Fruit fly (Drosophila melanogaster): ENCODE results near the gene CG5895.
A peak's percentile ranks its signal among the peaks of the same experiment; 100 is the strongest.

Gene CG5895

DNA sequence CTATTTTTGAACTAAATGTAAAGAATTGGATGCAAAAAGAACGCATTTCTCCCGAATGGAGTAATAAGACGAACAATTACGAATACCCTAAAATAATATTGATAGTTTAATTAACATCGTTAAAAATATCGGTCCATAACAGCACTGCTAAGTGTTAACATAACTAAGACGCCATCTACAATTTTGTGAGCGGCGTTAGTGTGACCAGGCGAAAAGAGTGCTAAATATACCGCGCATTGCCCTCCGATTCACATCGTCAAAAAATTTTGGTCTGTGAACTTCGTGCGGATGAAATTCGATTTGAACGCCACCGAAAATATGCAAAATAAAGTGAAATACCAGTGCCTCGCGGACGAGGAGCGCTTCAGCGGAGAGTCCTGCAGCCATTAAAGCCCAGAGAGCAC, 16.4 kb downstream of the CG5895 start, which contains the start of gene Mbs:
Gene Mbs (plus strand): TSS at position 241 of the 404 bp plus-strand sequence.
- TF ChIP-seq grau (tag; optimal IDR thresholded peaks at IDR 0.05) (peak; percentile 16), Vsx1 (GFP tag; optimal IDR thresholded peaks at IDR 0.05) (peak; percentile 48), CG15601 (tag; optimal IDR thresholded peaks at IDR 0.05) (no peak), CG4707 (GFP tag; optimal IDR thresholded peaks at IDR 0.05) (no peak), hbn (GFP tag; IDR thresholded peaks at IDR 0.05; ENCODE audit: partially characterized antibody) (peak; percentile 86), Bdp1 (GFP tag; optimal IDR thresholded peaks at IDR 0.05) (no peak), Scr (GFP tag; IDR thresholded peaks at IDR 0.05; ENCODE audit: partially characterized antibody) (peak; percentile 65), gt (GFP tag; IDR thresholded peaks at IDR 0.05) (no peak), CG2875 (GFP tag; optimal IDR thresholded peaks at IDR 0.05) (no peak), CG3726 (GFP tag; IDR thresholded peaks at IDR 0.05) (no peak), Bgb (GFP tag; IDR thresholded peaks at IDR 0.05; ENCODE audit: partially characterized antibody) (peak; percentile 66), CG17359 (tag; optimal IDR thresholded peaks at IDR 0.05) (peak; percentile 11), CG42726 (GFP tag; IDR thresholded peaks at IDR 0.05; ENCODE audit: partially characterized antibody) (peak; percentile 54; the same call in 1 of the 2 replicates), Stat92E (GFP tag; optimal IDR thresholded peaks at IDR 0.05) (no peak), inv (GFP tag; IDR thresholded peaks at IDR 0.05; ENCODE audit: partially characterized antibody) (peak; percentile 24; the same call in 1 of the 2 replicates), CG7271 (tag; optimal IDR thresholded peaks at IDR 0.05) (no peak), CTCF (GFP tag; optimal IDR thresholded peaks at IDR 0.05) (peak; percentile 96), ttk (GFP tag; IDR thresholded peaks at IDR 0.05) (0 out of 2 replicates have a peak, but pooled peaks have one; percentile 6), CG6791 (GFP tag; IDR thresholded peaks at IDR 0.05; ENCODE audit: partially characterized antibody) (peak; percentile 71), sob (GFP tag; IDR thresholded peaks at IDR 0.05) (peak; percentile 34; the same call in 1 of the 2 replicates), CG7839 (tag; optimal IDR thresholded peaks at IDR 0.05) (peak; percentile 10), gsb-n (tag; optimal IDR thresholded peaks at IDR 0.05) (peak; percentile 36), ato (GFP tag; IDR thresholded peaks at IDR 0.05; ENCODE audit: partially characterized antibody) (0 out of 2 replicates have a peak, but pooled peaks have one; percentile 23), ash1 (GFP tag; optimal IDR thresholded peaks at IDR 0.05) (no peak), CG17829 (tag; optimal IDR thresholded peaks at IDR 0.05) (peak; percentile 53), lola (GFP tag; optimal IDR thresholded peaks at IDR 0.05) (no peak), CG1024 (GFP tag; IDR thresholded peaks at IDR 0.05) (no peak), CG6272 (GFP tag; IDR thresholded peaks at IDR 0.05) (no peak), CG17361 (GFP tag; IDR thresholded peaks at IDR 0.05) (no peak), NFAT (GFP tag; IDR thresholded peaks at IDR 0.05) (peak; percentile 10; the same call in 1 of the 2 replicates), CG16813 (GFP tag; IDR thresholded peaks at IDR 0.05; ENCODE audit: partially characterized antibody) (peak; percentile 57; the same call in 2 of the 3 replicates), CG7987 (GFP tag; optimal IDR thresholded peaks at IDR 0.05) (peak; percentile 46), mld (GFP tag; IDR thresholded peaks at IDR 0.05; ENCODE audit: partially characterized antibody) (peak; percentile 65; the same call in 1 of the 3 replicates), CG3407 (GFP tag; optimal IDR thresholded peaks at IDR 0.05) (no peak), CG10543 (GFP tag; optimal IDR thresholded peaks at IDR 0.05) (peak; percentile 70), Ptx1 (GFP tag; IDR thresholded peaks at IDR 0.05) (peak; percentile 20; the same call in 1 of the 2 replicates), tio (GFP tag; optimal IDR thresholded peaks at IDR 0.05) (no peak), Mes4 (GFP tag; optimal IDR thresholded peaks at IDR 0.05) (no peak), trem (tag; optimal IDR thresholded peaks at IDR 0.05) (peak; percentile 37), H15 (GFP tag; IDR thresholded peaks at IDR 0.05) (no peak), CG31388 (GFP tag; optimal IDR thresholded peaks at IDR 0.05) (no peak), chif (GFP tag; optimal IDR thresholded peaks at IDR 0.05) (no peak), CG15479 (GFP tag; optimal IDR thresholded peaks at IDR 0.05) (no peak), CrebB (tag; optimal IDR thresholded peaks at IDR 0.05) (no peak), sug (tag; optimal IDR thresholded peaks at IDR 0.05) (peak; percentile 18), sens-2 (GFP tag; IDR thresholded peaks at IDR 0.05) (no peak), CG30020 (tag; optimal IDR thresholded peaks at IDR 0.05) (no peak), gfzf (GFP tag; optimal IDR thresholded peaks at IDR 0.05) (peak; percentile 86)
